Worm (Caenorhabditis elegans) whole organism, L4 larva: Measurements from ENCODE around the gene gcy-5.

ENCODE experiments used
- dve-1 ChIP-seq: sonication (generic microtip); optimal IDR thresholded peaks from 2 replicates; lab custom pipeline; 2017; ENCODE audit warnings: antibody characterized with exemption, mild to moderate bottlenecking, missing genetic modification characterization, missing compliant biosample characterization; ENCODE audit not compliant: insufficient read depth
- gei-8 ChIP-seq: fragments of 200-800 bp; sonication (Bioruptor generic); optimal IDR thresholded peaks from 2 replicates; lab custom pipeline; 2018; ENCODE audit warnings: mild to moderate bottlenecking, missing genetic modification characterization, missing compliant biosample characterization
- lir-3 ChIP-seq: sonication (generic microtip); optimal IDR thresholded peaks from 2 replicates; lab custom pipeline; 2016; ENCODE audit warnings: mild to moderate bottlenecking, missing genetic modification characterization, missing compliant biosample characterization
- nhr-77 ChIP-seq: fragments of 150-350 bp; optimal IDR thresholded peaks from 2 replicates; lab custom pipeline; 2014; ENCODE audit warnings: missing biosample characterization, missing genetic modification characterization

DNA sequence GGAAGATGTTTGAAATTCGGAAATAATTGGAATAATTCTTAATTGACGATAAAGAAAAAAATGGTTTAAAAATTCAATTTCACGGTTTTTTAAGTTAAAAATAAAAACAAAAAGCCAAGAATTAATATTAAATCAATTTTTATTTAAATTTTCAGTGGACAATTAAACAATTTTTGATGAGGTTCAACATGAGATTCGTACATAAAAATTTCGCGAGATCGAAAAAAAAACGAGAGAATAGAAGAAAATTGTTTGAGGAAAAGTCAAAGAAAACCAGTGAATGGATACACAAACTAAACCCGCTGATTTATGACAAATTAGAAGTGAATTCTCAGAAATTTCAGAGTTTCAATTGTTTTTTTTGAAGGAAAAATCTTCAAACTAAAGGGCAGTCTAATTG is 46.0 kb downstream of the gcy-5 start, which contains the start of gene F54B3.2:
- no peak for TF ChIP-seq nhr-77 (tag; lab: Kevin White, UChicago)
- no peak for TF ChIP-seq dve-1
- TF ChIP-seq lir-3 (tag; lab: Kevin White, UChicago) = no peak
- no peak for TF ChIP-seq gei-8
